Worm (Caenorhabditis elegans): ENCODE data around the gene dsc-4.

Gene dsc-4

DNA sequence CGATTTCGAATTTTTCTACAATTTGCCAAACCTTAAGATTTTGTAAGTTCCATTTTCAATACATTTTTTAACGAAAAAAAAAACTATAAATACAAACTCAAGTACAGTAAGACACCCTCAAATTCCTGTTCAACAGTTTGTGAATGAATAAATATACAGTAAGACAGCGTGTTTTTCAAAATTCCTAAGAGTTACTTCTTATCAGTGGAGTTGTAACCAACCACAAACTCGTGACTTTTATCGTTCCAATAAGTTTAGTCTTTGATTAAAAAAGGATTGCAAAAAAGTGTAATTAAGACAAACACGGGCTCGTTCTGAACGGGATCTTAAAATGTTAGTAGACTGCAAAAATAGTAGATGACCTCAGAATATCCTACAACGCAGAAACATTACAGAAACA is 45.2 kb downstream of the dsc-4 start:
- peak; percentile 46 for TF ChIP-seq gmeb-1 (tag; optimal IDR thresholded peaks at IDR 0.05)
- TF ChIP-seq sma-9 (GFP tag; optimal IDR thresholded peaks at IDR 0.05), result peak; percentile 17
- no peak for TF ChIP-seq sma-9 (tag; optimal IDR thresholded peaks at IDR 0.05)
- no peak for TF ChIP-seq nhr-10 (tag; optimal IDR thresholded peaks at IDR 0.05)
- peak in 1 of 2 experiments; percentile 11 for TF ChIP-seq lsy-2 (tag; optimal IDR thresholded peaks at IDR 0.05)

DNA sequence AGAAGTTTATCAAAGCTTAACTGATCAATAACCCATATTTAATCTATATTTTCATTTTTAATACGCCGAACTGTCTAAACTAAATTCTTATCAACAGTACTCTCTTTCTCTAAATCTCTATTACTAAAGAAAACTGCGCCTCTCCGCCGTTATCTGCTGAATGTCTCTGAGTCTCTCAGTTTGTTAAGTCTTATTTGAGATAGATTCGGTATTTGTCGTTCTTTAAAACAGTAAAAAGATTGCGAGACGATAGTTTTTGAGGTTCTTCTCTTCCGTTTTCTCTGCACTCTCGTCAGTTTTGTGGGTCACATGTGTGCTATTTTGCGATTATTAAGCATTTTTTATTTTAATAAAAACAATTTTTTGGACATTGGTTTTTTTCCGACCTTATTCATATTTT is 46.2 kb downstream of the dsc-4 start, which contains the start of gene sma-10:
sma-10 (plus strand) TSS at position 236 of the 400 bp plus-strand sequence.
- TF ChIP-seq sma-9 (GFP tag; optimal IDR thresholded peaks at IDR 0.05) (peak; percentile 91), sma-9 (tag; optimal IDR thresholded peaks at IDR 0.05) (no peak), nhr-23 (tag; optimal IDR thresholded peaks at IDR 0.05) (no peak), nhr-25 (tag; optimal IDR thresholded peaks at IDR 0.05) (peak; percentile 39), mab-5 (tag; optimal IDR thresholded peaks at IDR 0.05) (no peak), F13H6.1 (tag; optimal IDR thresholded peaks at IDR 0.05) (peak; percentile 51), ama-1 (optimal IDR thresholded peaks at IDR 0.05) (no peak), sem-4 (tag; optimal IDR thresholded peaks at IDR 0.05) (no peak), Y55F3AM.14 (GFP tag; optimal IDR thresholded peaks at IDR 0.05) (no peak), peb-1 (tag; optimal IDR thresholded peaks at IDR 0.05) (no peak), lin-11 (tag; optimal IDR thresholded peaks at IDR 0.05) (no peak), crh-2 (tag; optimal IDR thresholded peaks at IDR 0.05) (peak; percentile 82), alr-1 (tag; optimal IDR thresholded peaks at IDR 0.05) (no peak), elt-1 (tag; optimal IDR thresholded peaks at IDR 0.05) (no peak), nhr-77 (tag; optimal IDR thresholded peaks at IDR 0.05) (no peak), nhr-6 (tag; optimal IDR thresholded peaks at IDR 0.05) (no peak), C34F6.9 (tag; optimal IDR thresholded peaks at IDR 0.05) (peak; percentile 3), snpc-4 (tag; optimal IDR thresholded peaks at IDR 0.05) (no peak), ztf-4 (tag; optimal IDR thresholded peaks at IDR 0.05) (no peak), skn-1 (tag; optimal IDR thresholded peaks at IDR 0.05) (no peak), gmeb-1 (tag; optimal IDR thresholded peaks at IDR 0.05) (peak; percentile 71), aly-2 (tag; optimal IDR thresholded peaks at IDR 0.05) (no peak), sma-3 (GFP tag; optimal IDR thresholded peaks at IDR 0.05) (peak; percentile 82), unc-55 (GFP tag; optimal IDR thresholded peaks at IDR 0.05) (no peak), ceh-16 (tag; optimal IDR thresholded peaks at IDR 0.05) (no peak), lin-13 (GFP tag; optimal IDR thresholded peaks at IDR 0.05) (no peak), lin-39 (tag; optimal IDR thresholded peaks at IDR 0.05) (no peak), R02D3.7 (tag; optimal IDR thresholded peaks at IDR 0.05) (no peak), ZK546.5 (tag; optimal IDR thresholded peaks at IDR 0.05) (no peak), nhr-129 (tag; optimal IDR thresholded peaks at IDR 0.05) (peak; percentile 31), fos-1 (tag; optimal IDR thresholded peaks at IDR 0.05) (peak; percentile 93), zag-1 (tag; optimal IDR thresholded peaks at IDR 0.05) (no peak), nhr-21 (tag; optimal IDR thresholded peaks at IDR 0.05) (peak; percentile 37), dmd-4 (tag; optimal IDR thresholded peaks at IDR 0.05) (no peak), lsy-2 (tag; optimal IDR thresholded peaks at IDR 0.05) (no peak), ztf-11 (tag; optimal IDR thresholded peaks at IDR 0.05) (no peak), mdl-1 (tag; optimal IDR thresholded peaks at IDR 0.05) (no peak), mbf-1 (tag; optimal IDR thresholded peaks at IDR 0.05) (no peak), elt-3 (tag; optimal IDR thresholded peaks at IDR 0.05) (no peak), blmp-1 (tag; optimal IDR thresholded peaks at IDR 0.05; ENCODE audit: insufficient read depth) (no peak), ztf-1 (GFP tag; conservative IDR thresholded peaks at IDR 0.05) (no peak)

DNA sequence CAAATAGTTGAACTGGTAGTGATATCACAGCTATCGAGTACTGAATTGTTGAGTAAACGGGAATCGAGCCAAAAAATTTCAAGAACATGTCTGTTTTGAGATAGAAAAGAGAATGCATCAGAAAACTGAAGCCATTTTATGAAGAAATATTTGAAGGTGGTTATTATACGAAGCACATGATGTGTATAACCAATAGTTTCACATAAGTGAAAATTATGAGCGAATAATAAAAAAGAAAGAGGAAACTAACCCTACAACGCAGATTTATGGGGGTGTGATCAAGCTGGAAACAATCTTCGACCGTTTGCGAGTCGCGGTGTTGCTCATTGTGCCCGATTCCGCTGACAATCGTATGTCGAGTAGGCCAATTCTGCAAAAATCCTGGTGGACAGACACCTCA is 47.0 kb downstream of the dsc-4 start, which contains the start of gene srh-282:
srh-282 (minus strand) TSS at position 101 of the 400 bp plus-strand sequence.
- TF ChIP-seq gmeb-1 (tag; optimal IDR thresholded peaks at IDR 0.05) (no peak), nhr-25 (tag; optimal IDR thresholded peaks at IDR 0.05) (no peak), nhr-237 (tag; optimal IDR thresholded peaks at IDR 0.05) (no peak), lin-39 (tag; optimal IDR thresholded peaks at IDR 0.05) (no peak), ceh-16 (tag; optimal IDR thresholded peaks at IDR 0.05) (no peak), lin-11 (tag; optimal IDR thresholded peaks at IDR 0.05) (no peak), F13H6.1 (tag; optimal IDR thresholded peaks at IDR 0.05) (no peak), dmd-4 (tag; optimal IDR thresholded peaks at IDR 0.05) (no peak), ztf-1 (GFP tag; conservative IDR thresholded peaks at IDR 0.05) (no peak), nhr-23 (tag; optimal IDR thresholded peaks at IDR 0.05) (no peak), nhr-129 (tag; optimal IDR thresholded peaks at IDR 0.05) (no peak), sem-4 (tag; optimal IDR thresholded peaks at IDR 0.05) (no peak), ama-1 (optimal IDR thresholded peaks at IDR 0.05) (no peak), unc-62 (GFP tag; optimal IDR thresholded peaks at IDR 0.05) (no peak), elt-3 (tag; optimal IDR thresholded peaks at IDR 0.05) (no peak), sma-9 (GFP tag; optimal IDR thresholded peaks at IDR 0.05) (no peak), sma-9 (tag; optimal IDR thresholded peaks at IDR 0.05) (no peak), nhr-77 (tag; optimal IDR thresholded peaks at IDR 0.05) (no peak), nhr-10 (tag; optimal IDR thresholded peaks at IDR 0.05) (no peak), mbf-1 (tag; optimal IDR thresholded peaks at IDR 0.05) (no peak)
